Worm (Caenorhabditis elegans): Measurements from ENCODE around the gene F18A11.3.

ce11 chrII:13066777-13067290, 30.2 kb upstream of the F18A11.3 start:
- no peak for TF ChIP-seq sem-4 (tag; optimal IDR thresholded peaks at IDR 0.05)
- TF ChIP-seq unc-62 (GFP tag; optimal IDR thresholded peaks at IDR 0.05), result no peak
- no peak for TF ChIP-seq ama-1 (optimal IDR thresholded peaks at IDR 0.05)
- TF ChIP-seq ztf-4 (tag; optimal IDR thresholded peaks at IDR 0.05), result no peak
- TF ChIP-seq nhr-11 (tag; optimal IDR thresholded peaks at IDR 0.05), result no peak
- no peak for TF ChIP-seq snpc-4 (tag; optimal IDR thresholded peaks at IDR 0.05)
- TF ChIP-seq mdl-1 (tag; optimal IDR thresholded peaks at IDR 0.05), result no peak
- TF ChIP-seq Y55F3AM.14 (GFP tag; optimal IDR thresholded peaks at IDR 0.05), result no peak
- TF ChIP-seq elt-3 (tag; optimal IDR thresholded peaks at IDR 0.05), result no peak
- no peak for TF ChIP-seq nhr-12 (tag; optimal IDR thresholded peaks at IDR 0.05)
- TF ChIP-seq skn-1 (tag; optimal IDR thresholded peaks at IDR 0.05), result no peak
- TF ChIP-seq F13H6.1 (tag; optimal IDR thresholded peaks at IDR 0.05), result peak; percentile 37
- TF ChIP-seq ceh-82 (tag; optimal IDR thresholded peaks at IDR 0.05), result no peak

Data from whole organism, L2 larva.